Worm (Caenorhabditis elegans): ENCODE measurements around the gene H13N06.7.

ce11 chrX:15494154-15494553, 8.8 kb upstream of the H13N06.7 start:
- TF ChIP-seq dpl-1 (GFP tag; optimal IDR thresholded peaks at IDR 0.05) (no peak), unc-62 (GFP tag; optimal IDR thresholded peaks at IDR 0.05) (no peak), attf-6 (GFP tag; IDR thresholded peaks at IDR 0.05) (no peak), ama-1 (optimal IDR thresholded peaks at IDR 0.05) (no peak), ama-1 (GFP tag; optimal IDR thresholded peaks at IDR 0.05) (no peak), ztf-28 (GFP tag; IDR thresholded peaks at IDR 0.05) (no peak)
